Worm (Caenorhabditis elegans) whole organism, mixed stage, embryonic: ENCODE measurements around the gene K12H6.7.

Experiments
- blmp-1 ChIP-seq: fragments of 150-350 bp; optimal IDR thresholded peaks from 2 replicates; lab custom pipeline; 2014; ENCODE audit warnings: missing biosample characterization, missing genetic modification characterization
- ceh-43 ChIP-seq: fragments of 200-800 bp; sonication (Bioruptor generic); optimal IDR thresholded peaks from 2 replicates; lab custom pipeline; 2018; ENCODE audit warnings: mild to moderate bottlenecking, missing genetic modification characterization, moderate library complexity, missing compliant biosample characterization
- ceh-83 ChIP-seq: fragments of 200-800 bp; sonication (Bioruptor generic); optimal IDR thresholded peaks from 2 replicates; lab custom pipeline; 2018; ENCODE audit warnings: mild to moderate bottlenecking, missing genetic modification characterization, missing compliant biosample characterization
- ces-1 ChIP-seq: fragments of 150-350 bp; optimal IDR thresholded peaks from 2 replicates; lab custom pipeline; 2014; ENCODE audit warnings: missing biosample characterization, missing genetic modification reagents, missing genetic modification characterization
- cnd-1 ChIP-seq: fragments of 200-800 bp; sonication (Bioruptor generic); optimal IDR thresholded peaks from 2 replicates; lab custom pipeline; 2018; ENCODE audit warnings: mild to moderate bottlenecking, missing genetic modification characterization, missing compliant biosample characterization
- elt-1 ChIP-seq: sonication (generic microtip); optimal IDR thresholded peaks from 2 replicates; lab custom pipeline; 2017; ENCODE audit warnings: missing genetic modification characterization, mild to moderate bottlenecking, missing compliant biosample characterization, antibody characterized with exemption, moderate library complexity, borderline replicate concordance; ENCODE audit not compliant: insufficient read depth
- elt-3 ChIP-seq: fragments of 150-350 bp; optimal IDR thresholded peaks from 2 replicates; lab custom pipeline; 2014; ENCODE audit warnings: missing biosample characterization, missing genetic modification characterization
- flh-1 ChIP-seq: fragments of 200-800 bp; sonication (Bioruptor generic); optimal IDR thresholded peaks from 2 replicates; lab custom pipeline; 2018; ENCODE audit warnings: mild to moderate bottlenecking, missing genetic modification characterization, moderate library complexity, missing compliant biosample characterization
- ham-2 ChIP-seq: fragments of 200-800 bp; sonication (Bioruptor generic); optimal IDR thresholded peaks from 2 replicates; lab custom pipeline; 2018; ENCODE audit warnings: mild to moderate bottlenecking, missing genetic modification characterization, missing compliant biosample characterization
- hlh-1 ChIP-seq: fragments of 150-350 bp; optimal IDR thresholded peaks from 2 replicates; lab custom pipeline; 2014; ENCODE audit warnings: missing biosample characterization, missing genetic modification reagents, missing genetic modification characterization
- lin-13 ChIP-seq: fragments of 150-350 bp; optimal IDR thresholded peaks from 2 replicates; lab custom pipeline; 2014; ENCODE audit warnings: missing biosample characterization, missing genetic modification characterization
- lin-32 ChIP-seq: fragments of 200-800 bp; sonication (Bioruptor generic); optimal IDR thresholded peaks from 2 replicates; lab custom pipeline; 2018; ENCODE audit warnings: mild to moderate bottlenecking, missing genetic modification characterization, missing compliant biosample characterization
- lsy-2 ChIP-seq: fragments of 150-350 bp; optimal IDR thresholded peaks from 2 replicates; lab custom pipeline; 2014; ENCODE audit warnings: missing biosample characterization, missing genetic modification characterization
- mab-5 ChIP-seq: fragments of 150-350 bp; optimal IDR thresholded peaks from 2 replicates; lab custom pipeline; 2014; ENCODE audit warnings: missing biosample characterization, missing genetic modification characterization
- mep-1 ChIP-seq: fragments of 150-350 bp; optimal IDR thresholded peaks from 2 replicates; lab custom pipeline; 2017; ENCODE audit warnings: missing biosample characterization, missing genetic modification reagents, missing genetic modification characterization, inconsistent platforms
- mls-2 ChIP-seq: sonication (generic microtip); optimal IDR thresholded peaks from 2 replicates; lab custom pipeline; 2016; ENCODE audit warnings: mild to moderate bottlenecking, missing genetic modification characterization, moderate library complexity, missing compliant biosample characterization
- nhr-12 ChIP-seq: fragments of 150-350 bp; optimal IDR thresholded peaks from 2 replicates; lab custom pipeline; 2014; ENCODE audit warnings: missing biosample characterization, missing genetic modification characterization
- nhr-2 ChIP-seq: fragments of 150-350 bp; optimal IDR thresholded peaks from 2 replicates; lab custom pipeline; 2014; ENCODE audit warnings: missing biosample characterization, missing genetic modification characterization
- nhr-28 ChIP-seq: fragments of 150-350 bp; optimal IDR thresholded peaks from 2 replicates; lab custom pipeline; 2014; ENCODE audit warnings: missing biosample characterization, missing genetic modification characterization
- nhr-76 ChIP-seq: sonication (generic microtip); optimal IDR thresholded peaks from 2 replicates; lab custom pipeline; 2017; ENCODE audit warnings: missing biosample characterization, missing genetic modification characterization
- pha-4 ChIP-seq: fragments of 150-350 bp; optimal IDR thresholded peaks from 2 replicates; lab custom pipeline; 2018; ENCODE audit warnings: missing biosample characterization, missing genetic modification reagents, missing genetic modification characterization
- snpc-4 ChIP-seq: fragments of 150-350 bp; optimal IDR thresholded peaks from 2 replicates; lab custom pipeline; 2014; ENCODE audit warnings: missing biosample characterization, missing genetic modification characterization
- sptf-1 ChIP-seq: sonication (generic microtip); optimal IDR thresholded peaks from 2 replicates; lab custom pipeline; 2017; ENCODE audit warnings: mild to moderate bottlenecking, missing genetic modification characterization, moderate library complexity, missing compliant biosample characterization
- tbx-8 ChIP-seq: fragments of 200-800 bp; sonication (Bioruptor generic); optimal IDR thresholded peaks from 2 replicates; lab custom pipeline; 2018; ENCODE audit warnings: mild to moderate bottlenecking, missing genetic modification characterization, moderate library complexity, missing compliant biosample characterization
- unc-120 ChIP-seq: sonication (generic microtip); optimal IDR thresholded peaks from 2 replicates; lab custom pipeline; 2017; ENCODE audit warnings: missing genetic modification characterization, missing compliant biosample characterization; ENCODE audit not compliant: poor library complexity, severe bottlenecking
- zip-8 ChIP-seq: fragments of 150-350 bp; optimal IDR thresholded peaks from 2 replicates; lab custom pipeline; 2014; ENCODE audit warnings: missing biosample characterization, missing genetic modification characterization
- ztf-11 ChIP-seq: fragments of 150-350 bp; optimal IDR thresholded peaks from 2 replicates; lab custom pipeline; 2014; ENCODE audit warnings: missing biosample characterization, missing genetic modification characterization

K12H6.7 gene

ce11 chrII:2865355-2865754, 28.6 kb upstream of the K12H6.7 start:
- TF ChIP-seq lin-13 (tag; lab: Kevin White, UChicago), result no peak
- no peak for TF ChIP-seq elt-3 (tag; lab: Kevin White, UChicago)
- TF ChIP-seq snpc-4 (tag; lab: Kevin White, UChicago), result no peak
- no peak for TF ChIP-seq ztf-11 (tag; lab: Kevin White, UChicago)
- no peak for TF ChIP-seq elt-1
- no peak for TF ChIP-seq flh-1
- TF ChIP-seq blmp-1 (tag; lab: Kevin White, UChicago), result no peak
- no peak for TF ChIP-seq ceh-43
- TF ChIP-seq nhr-2, result no peak
- no peak for TF ChIP-seq nhr-28 (tag; lab: Kevin White, UChicago)
- no peak for TF ChIP-seq zip-8 (tag; lab: Kevin White, UChicago)
- no peak for TF ChIP-seq lin-32 (GFP tag; lab: Kevin White, UChicago)
- TF ChIP-seq nhr-12 (tag; lab: Kevin White, UChicago), result no peak
- no peak for TF ChIP-seq hlh-1 (tag; lab: Kevin White, UChicago)
- no peak for TF ChIP-seq ces-1 (GFP tag; lab: Kevin White, UChicago)
- no peak for TF ChIP-seq cnd-1
- no peak for TF ChIP-seq lsy-2 (tag; lab: Kevin White, UChicago)
- no peak for TF ChIP-seq mep-1 (tag; lab: Kevin White, UChicago)

- no peak for TF ChIP-seq tbx-8 (GFP tag; lab: Kevin White, UChicago)
- TF ChIP-seq, all 35 proteins: peak for 0
Observed at ce11 chrII:2864229-2864628, 27.5 kb upstream of the K12H6.7 start, which contains the start of gene Y110A2AL.5. Y110A2AL.5 (plus strand) TSS chrII:2864529.

ce11 chrII:2862557-2863035, 25.8 kb upstream of the K12H6.7 start:
- TF ChIP-seq ham-2 (GFP tag; lab: Kevin White, UChicago), result peak; percentile 23
- TF ChIP-seq zip-8 (tag; lab: Kevin White, UChicago), result no peak

DNA sequence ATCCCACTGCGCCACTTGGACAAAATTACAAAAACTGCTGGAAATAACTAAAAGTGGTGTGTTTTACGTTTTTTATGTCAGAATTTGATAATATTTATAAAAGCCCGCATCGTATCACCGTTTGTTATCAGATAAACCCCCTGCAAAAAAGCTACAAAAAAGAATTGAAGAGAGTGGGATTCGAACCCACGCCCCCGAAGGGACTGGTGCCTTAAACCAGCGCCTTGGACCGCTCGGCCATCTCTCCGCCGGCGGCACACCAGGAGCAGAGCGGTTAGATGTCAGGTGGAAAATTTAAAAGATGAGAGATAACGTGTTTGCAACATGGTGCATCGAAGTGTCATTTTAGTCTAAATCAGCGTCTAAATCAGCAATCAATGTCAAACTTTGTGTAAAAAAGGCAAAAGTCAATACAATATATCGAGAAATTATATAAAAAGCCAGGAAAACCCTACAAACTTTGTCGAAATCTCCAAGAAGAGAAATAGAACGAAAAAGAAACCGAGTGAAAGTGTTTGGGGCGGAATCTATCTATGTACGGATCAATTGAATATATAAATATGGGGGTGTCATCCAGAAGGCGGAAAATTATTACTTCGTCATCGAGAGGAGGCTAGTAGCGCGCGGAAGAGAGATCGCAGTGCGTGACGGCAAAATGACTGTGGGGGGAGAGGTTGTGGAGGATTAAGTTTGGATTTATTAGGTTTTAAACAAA, 24.8 kb upstream of the K12H6.7 start:
- no peak for TF ChIP-seq elt-1
- TF ChIP-seq mls-2 (tag; lab: Kevin White, UChicago), result peak; percentile 31
- TF ChIP-seq mab-5 (tag; lab: Kevin White, UChicago), result no peak
- no peak for TF ChIP-seq ztf-11 (tag; lab: Kevin White, UChicago)
- TF ChIP-seq pha-4 (tag; lab: Kevin White, UChicago), result no peak
- no peak for TF ChIP-seq lsy-2 (tag; lab: Kevin White, UChicago)
- TF ChIP-seq hlh-1 (tag; lab: Kevin White, UChicago), result no peak
- no peak for TF ChIP-seq tbx-8 (GFP tag; lab: Kevin White, UChicago)
- TF ChIP-seq ceh-83, result peak; percentile 55
- peak; percentile 14 for TF ChIP-seq ham-2 (GFP tag; lab: Kevin White, UChicago)
- no peak for TF ChIP-seq lin-32 (GFP tag; lab: Kevin White, UChicago)
- TF ChIP-seq blmp-1 (tag; lab: Kevin White, UChicago), result peak; percentile 74
- TF ChIP-seq unc-120, result peak; percentile 49

DNA sequence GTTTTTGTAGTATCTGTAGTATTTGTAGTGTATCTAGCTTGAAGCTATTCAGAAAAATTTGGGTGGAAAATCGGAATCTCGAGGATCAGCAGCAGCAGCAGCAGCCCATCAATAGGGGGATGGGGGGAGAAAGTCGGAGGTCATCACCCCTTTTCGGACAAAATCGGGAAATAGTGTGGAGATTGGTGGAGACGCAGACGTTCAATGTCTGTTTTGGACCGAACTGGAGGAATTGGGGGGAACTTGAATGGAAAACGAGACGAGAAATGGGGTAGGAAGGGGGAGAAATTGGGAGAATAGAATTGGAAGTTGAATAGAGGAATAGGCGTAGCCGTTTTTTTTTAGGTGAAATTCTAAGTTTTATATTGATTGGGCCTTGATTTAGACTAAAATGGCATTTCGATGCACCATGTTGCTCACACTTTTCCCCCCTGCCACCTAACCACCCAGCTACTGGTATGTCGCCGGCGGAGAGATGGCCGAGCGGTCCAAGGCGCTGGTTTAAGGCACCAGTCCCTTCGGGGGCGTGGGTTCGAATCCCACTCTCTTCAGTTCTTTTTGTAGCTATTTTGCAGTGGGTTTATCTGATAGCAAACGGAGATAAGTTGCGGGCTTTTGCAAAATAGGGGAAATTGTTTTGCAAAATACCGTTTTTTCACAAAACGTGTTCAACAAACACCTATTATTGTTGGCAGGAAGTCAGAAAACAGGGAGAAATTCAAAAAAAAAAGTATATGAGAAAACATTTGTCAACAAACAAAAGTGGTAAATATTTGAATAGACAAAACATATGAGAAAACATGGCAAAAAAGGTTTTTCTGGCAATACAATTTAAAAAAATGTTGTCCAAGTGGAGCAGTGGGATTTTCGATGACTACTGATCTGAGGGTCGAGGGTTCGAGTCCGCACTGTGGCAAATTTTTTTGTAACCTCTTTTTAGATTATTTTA, 23.4 kb upstream of the K12H6.7 start:
- TF ChIP-seq sptf-1 (no peak), mls-2 (tag; lab: Kevin White, UChicago) (peak; percentile 51), cnd-1 (peak; percentile 31), ces-1 (GFP tag; lab: Kevin White, UChicago) (no peak), unc-120 (no peak), ceh-83 (peak; percentile 48), snpc-4 (tag; lab: Kevin White, UChicago) (no peak), nhr-76 (no peak), nhr-2 (no peak), elt-3 (tag; lab: Kevin White, UChicago) (no peak)
